Worm (Caenorhabditis elegans): Measurements from ENCODE around the gene F46B3.14.

ce11 chrV:20609494-20609893, 21.7 kb downstream of the F46B3.14 start, which contains the start of gene grd-2:
- no peak for TF ChIP-seq flt-1 (GFP tag; IDR thresholded peaks at IDR 0.05)
- TF ChIP-seq tab-1 (GFP tag; IDR thresholded peaks at IDR 0.05) = no peak
- TF ChIP-seq T22C8.4 (GFP tag; IDR thresholded peaks at IDR 0.05) = no peak
- no peak for TF ChIP-seq ztf-29 (GFP tag; IDR thresholded peaks at IDR 0.05)
- TF ChIP-seq cog-1 (tag; optimal IDR thresholded peaks at IDR 0.05) = no peak
- no peak for TF ChIP-seq ref-1 (GFP tag; conservative IDR thresholded peaks at IDR 0.05)

Data from whole organism, midembryonic.